Fruit fly (Drosophila melanogaster): Measurements from ENCODE around the gene CG17193.

Gene CG17193

dm6 chr3R:20035887-20036286 is 20.0 kb downstream of the CG17193 start, which contains the start of gene Regnase-1 (continued):
- TF ChIP-seq CG11093 (GFP tag; IDR thresholded peaks at IDR 0.05), result no peak; the same call in 2 of the 3 replicates
- TF ChIP-seq CG6272 (GFP tag; IDR thresholded peaks at IDR 0.05), result peak; percentile 77
- TF ChIP-seq nom (GFP tag; optimal IDR thresholded peaks at IDR 0.05), result peak; percentile 93
- peak; percentile 95 for TF ChIP-seq CG15514 (GFP tag; optimal IDR thresholded peaks at IDR 0.05)
- TF ChIP-seq Sry-δ (GFP tag; optimal IDR thresholded peaks at IDR 0.05), result peak; percentile 100
- no peak for TF ChIP-seq cg (GFP tag; optimal IDR thresholded peaks at IDR 0.05)
- no peak for TF ChIP-seq corto (GFP tag; optimal IDR thresholded peaks at IDR 0.05)
- peak; percentile 90 for TF ChIP-seq CG12104 (GFP tag; optimal IDR thresholded peaks at IDR 0.05)
- TF ChIP-seq schlank (tag; optimal IDR thresholded peaks at IDR 0.05), result peak; percentile 91
- peak; percentile 72 for TF ChIP-seq Hr3 (GFP tag; optimal IDR thresholded peaks at IDR 0.05)
- TF ChIP-seq D (optimal IDR thresholded peaks at IDR 0.05), result peak; percentile 78
- peak; percentile 86 for TF ChIP-seq D (GFP tag; optimal IDR thresholded peaks at IDR 0.05)
- TF ChIP-seq CG8388 (GFP tag; optimal IDR thresholded peaks at IDR 0.05), result peak; percentile 90
- peak; percentile 77 for TF ChIP-seq sima (GFP tag; optimal IDR thresholded peaks at IDR 0.05)
- TF ChIP-seq exex (tag; optimal IDR thresholded peaks at IDR 0.05), result peak; percentile 70
- peak; percentile 87 for TF ChIP-seq fd3F (GFP tag; optimal IDR thresholded peaks at IDR 0.05)
- peak; percentile 79 for TF ChIP-seq CG9609 (GFP tag; optimal IDR thresholded peaks at IDR 0.05)
- peak; percentile 87; the same call in 1 of the 2 replicates for TF ChIP-seq HLH3B (GFP tag; IDR thresholded peaks at IDR 0.05)
- TF ChIP-seq Hr78 (GFP tag; optimal IDR thresholded peaks at IDR 0.05), result no peak
- TF ChIP-seq CG10959 (GFP tag; IDR thresholded peaks at IDR 0.05), result peak; percentile 82
- TF ChIP-seq wor (GFP tag; IDR thresholded peaks at IDR 0.05), result peak; percentile 55
- peak; percentile 66 for TF ChIP-seq Deaf1 (tag; optimal IDR thresholded peaks at IDR 0.05)
- peak; percentile 96 for TF ChIP-seq BEAF-32 (GFP tag; optimal IDR thresholded peaks at IDR 0.05)
- TF ChIP-seq twi (tag; optimal IDR thresholded peaks at IDR 0.05), result peak; percentile 74
- TF ChIP-seq klu (GFP tag; IDR thresholded peaks at IDR 0.05), result 0 out of 2 replicates have a peak, but pooled peaks have one; percentile 29
- peak; percentile 61; the same call in 1 of the 2 replicates for TF ChIP-seq CG17612 (GFP tag; IDR thresholded peaks at IDR 0.05)
- TF ChIP-seq ara (GFP tag; IDR thresholded peaks at IDR 0.05), result peak; percentile 90
- TF ChIP-seq dati (GFP tag; IDR thresholded peaks at IDR 0.05), result peak; percentile 80
- TF ChIP-seq crc (GFP tag; optimal IDR thresholded peaks at IDR 0.05), result peak; percentile 86
- TF ChIP-seq so (GFP tag; IDR thresholded peaks at IDR 0.05), result peak; percentile 87
- TF ChIP-seq CG10209 (GFP tag; optimal IDR thresholded peaks at IDR 0.05), result peak; percentile 87
- TF ChIP-seq toy (GFP tag; IDR thresholded peaks at IDR 0.05), result peak; percentile 71
- TF ChIP-seq Lpt (GFP tag; optimal IDR thresholded peaks at IDR 0.05), result no peak
- peak; percentile 77; the same call in 1 of the 3 replicates for TF ChIP-seq CG3726 (GFP tag; IDR thresholded peaks at IDR 0.05)
- TF ChIP-seq CG10565 (GFP tag; optimal IDR thresholded peaks at IDR 0.05), result no peak
- TF ChIP-seq CG18599 (GFP tag; optimal IDR thresholded peaks at IDR 0.05), result peak; percentile 93
- TF ChIP-seq CG14441 (GFP tag; IDR thresholded peaks at IDR 0.05), result peak; percentile 77
- TF ChIP-seq CG10366 (GFP tag; IDR thresholded peaks at IDR 0.05), result peak; percentile 87
- no peak for TF ChIP-seq pita (GFP tag; optimal IDR thresholded peaks at IDR 0.05)
- TF ChIP-seq wdn (GFP tag; IDR thresholded peaks at IDR 0.05), result peak; percentile 85
- peak; percentile 80 for TF ChIP-seq CG1024 (GFP tag; IDR thresholded peaks at IDR 0.05)
- TF ChIP-seq CG13123 (GFP tag; optimal IDR thresholded peaks at IDR 0.05), result peak; percentile 83
- TF ChIP-seq CG11696 (GFP tag; IDR thresholded peaks at IDR 0.05), result peak; percentile 82
- TF ChIP-seq unpg (GFP tag; optimal IDR thresholded peaks at IDR 0.05), result peak; percentile 93
- TF ChIP-seq seq (GFP tag; IDR thresholded peaks at IDR 0.05), result peak; percentile 73; the same call in 1 of the 2 replicates
- TF ChIP-seq lab (GFP tag; optimal IDR thresholded peaks at IDR 0.05), result peak; percentile 98
- TF ChIP-seq croc (GFP tag; conservative IDR thresholded peaks at IDR 0.05), result peak; percentile 66
- peak; percentile 78 to 89 for TF ChIP-seq Pdp1 (GFP tag; optimal IDR thresholded peaks at IDR 0.05)
- 0 out of 3 replicates have a peak, but pooled peaks have one; percentile 35 for TF ChIP-seq CG2889 (GFP tag; IDR thresholded peaks at IDR 0.05)
- TF ChIP-seq Hr51 (GFP tag; optimal IDR thresholded peaks at IDR 0.05), result peak; percentile 87

Data from whole organism, embryonic.